Fruit fly (Drosophila melanogaster) whole organism, embryonic: ENCODE measurements around the gene CG5969.

Source experiments
- CG10147 ChIP-seq: fragments of 200-800 bp; sonication (Bioruptor generic); optimal IDR thresholded peaks from 2 replicates; lab custom pipeline; 2019; ENCODE audit warnings: missing biosample characterization, mild to moderate bottlenecking, missing genetic modification characterization, moderate library complexity
- CG10267 ChIP-seq: fragments of 200-800 bp; sonication (Bioruptor generic); optimal IDR thresholded peaks from 2 replicates; lab custom pipeline; 2018; ENCODE audit warnings: missing biosample characterization, mild to moderate bottlenecking, missing genetic modification characterization, moderate library complexity
- CG12236 ChIP-seq: fragments of 200-800 bp; sonication (Bioruptor generic); optimal IDR thresholded peaks from 2 replicates; lab custom pipeline; 2016; ENCODE audit warnings: missing biosample characterization, missing genetic modification characterization
- CG12659 ChIP-seq: fragments of 200-800 bp; sonication (Bioruptor generic); optimal IDR thresholded peaks from 3 replicates; lab custom pipeline; 2017; ENCODE audit warnings: mild to moderate bottlenecking, missing biosample characterization, missing genetic modification reagents, missing genetic modification characterization
- CG13123 ChIP-seq: fragments of 200-800 bp; sonication (Bioruptor generic); optimal IDR thresholded peaks from 2 replicates; lab custom pipeline; 2016; ENCODE audit warnings: missing biosample characterization, missing genetic modification characterization
- CG14710 ChIP-seq: fragments of 200-800 bp; sonication (Bioruptor generic); optimal IDR thresholded peaks from 3 replicates; lab custom pipeline; 2019; ENCODE audit warnings: missing biosample characterization, mild to moderate bottlenecking, missing genetic modification characterization, moderate library complexity
- CG14860 ChIP-seq: fragments of 200-800 bp; sonication (Bioruptor generic); IDR thresholded peaks from 3 replicates; pipeline ENCODE4 v1.3.6; 2022; ENCODE audit warnings: missing biosample characterization, missing genetic modification characterization; ENCODE audit not compliant: partially characterized antibody
- CG17361 ChIP-seq: fragments of 200-800 bp; sonication (Bioruptor generic); IDR thresholded peaks from 3 replicates; pipeline ENCODE4 v1.3.6; 2022; ENCODE audit warnings: missing biosample characterization, missing genetic modification characterization
- CG18011 ChIP-seq: fragments of 200-800 bp; sonication (Bioruptor generic); optimal IDR thresholded peaks from 2 replicates; lab custom pipeline; 2017; ENCODE audit warnings: missing biosample characterization, missing genetic modification characterization, mild to moderate bottlenecking, moderate library complexity, missing genotype
- CG2712 ChIP-seq: fragments of 200-800 bp; optimal IDR thresholded peaks from 3 replicates; lab custom pipeline; 2019; ENCODE audit warnings: missing biosample characterization, mild to moderate bottlenecking, missing genetic modification characterization, moderate library complexity
- CG31365 ChIP-seq: fragments of 200-800 bp; sonication (Bioruptor generic); optimal IDR thresholded peaks from 2 replicates; lab custom pipeline; 2018; ENCODE audit warnings: missing biosample characterization, mild to moderate bottlenecking, missing genetic modification characterization
- CG32767 ChIP-seq: fragments of 200-800 bp; sonication (Bioruptor generic); IDR thresholded peaks from 2 replicates; pipeline ENCODE4 v1.3.6; 2022; ENCODE audit warnings: missing biosample characterization, missing genetic modification characterization
- CG34224 ChIP-seq: fragments of 200-800 bp; sonication (Bioruptor generic); IDR thresholded peaks from 3 replicates; pipeline ENCODE4 v1.3.6; 2022; ENCODE audit warnings: missing biosample characterization, missing genetic modification characterization; ENCODE audit not compliant: partially characterized antibody
- CG34376 ChIP-seq: fragments of 200-800 bp; sonication (Bioruptor generic); optimal IDR thresholded peaks from 2 replicates; lab custom pipeline; 2018; ENCODE audit warnings: missing biosample characterization, mild to moderate bottlenecking, missing genetic modification characterization
- CG4617 ChIP-seq: fragments of 200-800 bp; sonication (Bioruptor generic); optimal IDR thresholded peaks from 3 replicates; lab custom pipeline; 2016; ENCODE audit warnings: missing biosample characterization, missing genetic modification characterization, borderline replicate concordance
- CG8290 ChIP-seq, 3 experiments: fragments of 200-800 bp; sonication (Bioruptor generic); optimal IDR thresholded peaks; 2 replicates each; lab custom pipeline; 2016 to 2019; ENCODE audit warnings: missing biosample characterization in 3 of 3, missing genetic modification characterization in 3 of 3, mild to moderate bottlenecking in 2 of 3, moderate library complexity in 1 of 3
- CHES-1-like ChIP-seq: fragments of 200-800 bp; sonication (Bioruptor generic); optimal IDR thresholded peaks from 2 replicates; lab custom pipeline; 2016; ENCODE audit warnings: missing biosample characterization, missing genetic modification characterization
- Doc3 ChIP-seq: fragments of 200-800 bp; sonication (Bioruptor generic); IDR thresholded peaks from 3 replicates; pipeline ENCODE4 v1.3.6; 2022; ENCODE audit warnings: missing biosample characterization, missing genetic modification characterization; ENCODE audit not compliant: partially characterized antibody
- Dref ChIP-seq: fragments of 200-800 bp; sonication (Bioruptor generic); IDR thresholded peaks from 2 replicates; pipeline ENCODE4 v1.3.6; 2022; ENCODE audit warnings: missing biosample characterization, missing genetic modification characterization
- Hsf ChIP-seq: fragments of 200-800 bp; sonication (Bioruptor generic); optimal IDR thresholded peaks from 3 replicates; lab custom pipeline; 2016; ENCODE audit warnings: missing biosample characterization, missing genetic modification characterization
- Mad ChIP-seq: fragments of 200-800 bp; sonication (Bioruptor generic); optimal IDR thresholded peaks from 2 replicates; lab custom pipeline; 2016; ENCODE audit warnings: missing biosample characterization, missing genetic modification characterization
- Nf-YB ChIP-seq: fragments of 200-800 bp; sonication (Bioruptor generic); optimal IDR thresholded peaks from 3 replicates; lab custom pipeline; 2019; ENCODE audit warnings: missing biosample characterization, mild to moderate bottlenecking, missing genetic modification characterization, moderate library complexity
- Pdp1 ChIP-seq, 2 experiments: fragments of 200-800 bp; sonication (Bioruptor generic); optimal IDR thresholded peaks; 3 replicates each; lab custom pipeline; 2016; ENCODE audit warnings: missing biosample characterization in 2 of 2, missing genetic modification characterization in 2 of 2, mild to moderate bottlenecking in 1 of 2, moderate library complexity in 1 of 2
- Sox102F ChIP-seq: fragments of 200-800 bp; sonication (Bioruptor generic); optimal IDR thresholded peaks from 2 replicates; lab custom pipeline; 2018; ENCODE audit warnings: missing biosample characterization, mild to moderate bottlenecking, missing genetic modification characterization, moderate library complexity
- TFAM ChIP-seq: fragments of 200-800 bp; sonication (Bioruptor generic); optimal IDR thresholded peaks from 2 replicates; lab custom pipeline; 2017; ENCODE audit warnings: missing biosample characterization, missing genetic modification characterization, inconsistent platforms
- bcd ChIP-seq: fragments of 200-800 bp; sonication (Bioruptor generic); optimal IDR thresholded peaks from 2 replicates; lab custom pipeline; 2017; ENCODE audit warnings: missing biosample characterization, mild to moderate bottlenecking, missing genetic modification characterization
- chm ChIP-seq: fragments of 200-800 bp; sonication (Bioruptor generic); IDR thresholded peaks from 2 replicates; pipeline ENCODE4 v1.3.6; 2022; ENCODE audit warnings: missing biosample characterization, missing genetic modification characterization
- chn ChIP-seq: fragments of 200-800 bp; sonication (Bioruptor generic); optimal IDR thresholded peaks from 2 replicates; lab custom pipeline; 2016; ENCODE audit warnings: missing biosample characterization, missing genetic modification characterization
- crp ChIP-seq, 2 experiments: fragments of 200-800 bp; sonication (Bioruptor generic); optimal IDR thresholded peaks; 2 replicates in 1 of 2; 3 replicates in 1 of 2; lab custom pipeline; 2017; ENCODE audit warnings: missing biosample characterization in 2 of 2, missing genetic modification characterization in 2 of 2, mild to moderate bottlenecking in 1 of 2, moderate library complexity in 1 of 2
- cwo ChIP-seq: fragments of 200-800 bp; sonication (Bioruptor generic); optimal IDR thresholded peaks from 3 replicates; lab custom pipeline; 2017; ENCODE audit warnings: missing biosample characterization, missing genetic modification characterization, mild to moderate bottlenecking, moderate library complexity, missing genetic modification reagents
- eve ChIP-seq, 2 experiments: fragments of >200 bp; optimal IDR thresholded peaks; 2 replicates each; lab custom pipeline; 2017; ENCODE audit warnings: missing biosample characterization in 2 of 2, missing genetic modification characterization in 2 of 2
- gem ChIP-seq: fragments of 200-800 bp; sonication (Bioruptor generic); optimal IDR thresholded peaks from 2 replicates; lab custom pipeline; 2019; ENCODE audit warnings: missing biosample characterization, mild to moderate bottlenecking, missing genetic modification characterization, moderate library complexity
- gfzf ChIP-seq: fragments of 200-800 bp; sonication (Bioruptor generic); optimal IDR thresholded peaks from 2 replicates; lab custom pipeline; 2016; ENCODE audit warnings: missing biosample characterization, mild to moderate bottlenecking, missing genetic modification characterization, moderate library complexity
- knrl ChIP-seq: fragments of 200-800 bp; sonication (Bioruptor generic); IDR thresholded peaks from 3 replicates; pipeline ENCODE4 v1.3.6; 2022; ENCODE audit warnings: missing biosample characterization, missing genetic modification characterization; ENCODE audit not compliant: partially characterized antibody
- lab ChIP-seq: fragments of 200-800 bp; sonication (Bioruptor generic); optimal IDR thresholded peaks from 3 replicates; lab custom pipeline; 2017; ENCODE audit warnings: missing biosample characterization, missing genetic modification characterization, mild to moderate bottlenecking, moderate library complexity, missing genetic modification reagents
- lola ChIP-seq, 3 experiments: fragments of >200 bp in 2 of 3; fragments of 200-800 bp in 1 of 3; sonication (Bioruptor generic) in 1 of 3; optimal IDR thresholded peaks; 2 replicates each; lab custom pipeline; 2017 to 2019; ENCODE audit warnings: missing biosample characterization in 3 of 3, missing genetic modification characterization in 3 of 3, mild to moderate bottlenecking in 1 of 3, moderate library complexity in 1 of 3
- odd ChIP-seq: fragments of 200-800 bp; sonication (Bioruptor generic); optimal IDR thresholded peaks from 2 replicates; lab custom pipeline; 2017; ENCODE audit warnings: missing biosample characterization, mild to moderate bottlenecking, missing genetic modification characterization
- org-1 ChIP-seq: fragments of 200-800 bp; sonication (Bioruptor generic); optimal IDR thresholded peaks from 2 replicates; lab custom pipeline; 2017; ENCODE audit warnings: missing biosample characterization, missing genetic modification characterization
- phol ChIP-seq: fragments of 200-800 bp; sonication (Bioruptor generic); optimal IDR thresholded peaks from 3 replicates; lab custom pipeline; 2018; ENCODE audit warnings: missing biosample characterization, mild to moderate bottlenecking, missing genetic modification characterization, moderate library complexity
- pita ChIP-seq: fragments of 200-800 bp; sonication (Bioruptor generic); optimal IDR thresholded peaks from 2 replicates; lab custom pipeline; 2017; ENCODE audit warnings: missing biosample characterization, mild to moderate bottlenecking, missing genetic modification characterization
- run ChIP-seq: fragments of 200-800 bp; sonication (Bioruptor generic); optimal IDR thresholded peaks from 3 replicates; lab custom pipeline; 2018; ENCODE audit warnings: missing biosample characterization, mild to moderate bottlenecking, missing genetic modification characterization
- sc ChIP-seq, 3 experiments: fragments of >200 bp in 2 of 3; fragments of 200-800 bp in 1 of 3; sonication (Bioruptor generic) in 1 of 3; optimal IDR thresholded peaks; 2 replicates in 2 of 3; 3 replicates in 1 of 3; lab custom pipeline; 2017; ENCODE audit warnings: mild to moderate bottlenecking in 1 of 3, missing biosample characterization in 1 of 3, missing genetic modification characterization in 1 of 3, missing genetic modification reagents in 1 of 3
- sima ChIP-seq: fragments of 200-800 bp; sonication (Bioruptor generic); optimal IDR thresholded peaks from 2 replicates; lab custom pipeline; 2016; ENCODE audit warnings: missing biosample characterization, missing genetic modification characterization
- stwl ChIP-seq: fragments of 200-800 bp; sonication (Bioruptor generic); optimal IDR thresholded peaks from 3 replicates; lab custom pipeline; 2018; ENCODE audit warnings: missing biosample characterization, mild to moderate bottlenecking, missing genetic modification characterization, moderate library complexity
- trem ChIP-seq: fragments of 200-800 bp; optimal IDR thresholded peaks from 3 replicates; lab custom pipeline; 2019; ENCODE audit warnings: missing biosample characterization, mild to moderate bottlenecking, missing genetic modification characterization, moderate library complexity
- unc-4 ChIP-seq: fragments of 200-800 bp; sonication (Bioruptor generic); IDR thresholded peaks from 2 replicates; pipeline ENCODE4 v1.3.6; 2022; ENCODE audit warnings: missing biosample characterization, missing genetic modification characterization; ENCODE audit not compliant: partially characterized antibody
- yki ChIP-seq: fragments of >200 bp; optimal IDR thresholded peaks from 3 replicates; lab custom pipeline; 2018
- zfh2 ChIP-seq: fragments of 200-800 bp; sonication (Bioruptor generic); optimal IDR thresholded peaks from 2 replicates; lab custom pipeline; 2016; ENCODE audit warnings: missing biosample characterization, missing genetic modification characterization

CG5969 gene

DNA sequence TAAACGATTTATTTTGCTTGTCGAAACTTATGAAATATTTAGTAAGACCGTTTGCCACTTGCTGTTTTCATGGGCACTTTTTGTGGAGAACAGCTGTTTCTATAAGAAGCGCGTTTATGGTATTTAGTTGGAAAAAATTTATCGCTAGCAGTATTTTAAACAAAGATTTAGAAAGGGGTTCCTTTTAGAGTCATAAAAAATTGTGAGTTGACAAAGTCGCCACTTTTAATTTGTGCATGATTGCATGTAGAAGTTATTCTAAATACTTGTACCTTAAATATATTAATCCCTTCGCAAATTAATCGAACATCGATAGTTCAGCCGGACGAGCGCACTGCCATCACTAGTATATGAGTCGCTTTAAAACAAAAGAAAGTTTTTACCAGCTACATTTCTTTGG is 41.3 kb upstream of the CG5969 start, which contains the start of the genes Las and Psn (continued):
- TF ChIP-seq unc-4 (GFP tag; lab: Robert Waterston, UW): peak; percentile 71
- peak; percentile 66 for TF ChIP-seq stwl (tag; lab: Kevin White, UChicago)
- TF ChIP-seq run (tag; lab: Kevin White, UChicago): no peak
- TF ChIP-seq Nf-YB (GFP tag; lab: Kevin White, UChicago): no peak
- peak; percentile 51 for TF ChIP-seq CG4617
- no peak for TF ChIP-seq gem (tag; lab: Kevin White, UChicago)
- TF ChIP-seq crp (GFP tag; optimal IDR thresholded peaks at IDR 0.05; lab: Kevin White, UChicago): peak; percentile 60 to 93
- peak; percentile 62 for TF ChIP-seq CG34224 (GFP tag; lab: Robert Waterston, UW)
- no peak for TF ChIP-seq sima (GFP tag; lab: Kevin White, UChicago)
- peak; percentile 69 for TF ChIP-seq knrl (GFP tag; lab: Robert Waterston, UW)
- no peak for TF ChIP-seq CG8290 (GFP tag; optimal IDR thresholded peaks at IDR 0.05; lab: Kevin White, UChicago)
- no peak for TF ChIP-seq CG8290 (tag; optimal IDR thresholded peaks at IDR 0.05; lab: Kevin White, UChicago)
- no peak for TF ChIP-seq CG10147 (GFP tag; lab: Kevin White, UChicago)
- TF ChIP-seq Pdp1 (GFP tag; optimal IDR thresholded peaks at IDR 0.05; lab: Kevin White, UChicago): peak; percentile 28 to 76
- TF ChIP-seq Hsf (GFP tag; lab: Kevin White, UChicago): peak; percentile 18
- TF ChIP-seq pita (GFP tag; lab: Kevin White, UChicago): no peak
- no peak for TF ChIP-seq CG17361
- peak; percentile 69 for TF ChIP-seq Doc3 (GFP tag; lab: Robert Waterston, UW)
- TF ChIP-seq eve (GFP tag; optimal IDR thresholded peaks at IDR 0.05; lab: Kevin White, UChicago): no peak
- no peak for TF ChIP-seq CG12236
- peak; percentile 62 for TF ChIP-seq CG10267
- TF ChIP-seq CG31365: no peak
- no peak for TF ChIP-seq bcd (GFP tag; lab: Kevin White, UChicago)
- no peak for TF ChIP-seq CG18011 (GFP tag; lab: Kevin White, UChicago)
- no peak for TF ChIP-seq sc (optimal IDR thresholded peaks at IDR 0.05; lab: Kevin White, UChicago)
- TF ChIP-seq sc (GFP tag; optimal IDR thresholded peaks at IDR 0.05; lab: Kevin White, UChicago): no peak
- peak; percentile 36 for TF ChIP-seq phol (tag; lab: Kevin White, UChicago)
- no peak for TF ChIP-seq Mad
- TF ChIP-seq CG2712 (tag; lab: Kevin White, UChicago): peak; percentile 49
- TF ChIP-seq odd (GFP tag; lab: Kevin White, UChicago): no peak
- no peak for TF ChIP-seq CG13123 (GFP tag; lab: Kevin White, UChicago)
- TF ChIP-seq lab (GFP tag; lab: Kevin White, UChicago): no peak
- peak; percentile 70 for TF ChIP-seq trem (tag; lab: Kevin White, UChicago)
- TF ChIP-seq zfh2: peak; percentile 27
- TF ChIP-seq gfzf (GFP tag; lab: Kevin White, UChicago): peak; percentile 84
- no peak for TF ChIP-seq Sox102F
- peak; percentile 56 for TF ChIP-seq CG12659 (GFP tag; lab: Kevin White, UChicago)
- TF ChIP-seq CHES-1-like (GFP tag; lab: Kevin White, UChicago): peak; percentile 48
- no peak for TF ChIP-seq chn
- TF ChIP-seq chm (GFP tag; lab: Robert Waterston, UW): no peak
- TF ChIP-seq CG14710 (tag; lab: Kevin White, UChicago): peak; percentile 70
- no peak for TF ChIP-seq CG32767 (GFP tag; lab: Robert Waterston, UW)
- peak; percentile 9 for TF ChIP-seq CG34376
- peak; percentile 50; the same call in 2 of the 3 replicates for TF ChIP-seq CG14860 (GFP tag; lab: Robert Waterston, UW)
- no peak for TF ChIP-seq cwo (GFP tag; lab: Kevin White, UChicago)
- TF ChIP-seq org-1 (GFP tag; lab: Kevin White, UChicago): no peak
- no peak for TF ChIP-seq lola (GFP tag; optimal IDR thresholded peaks at IDR 0.05; lab: Kevin White, UChicago)
- TF ChIP-seq Dref (GFP tag; lab: Robert Waterston, UW): peak; percentile 63
- no peak for TF ChIP-seq yki (lab: Kevin White, UChicago)
- TF ChIP-seq TFAM (GFP tag; lab: Kevin White, UChicago): no peak
